Worm (Caenorhabditis elegans) whole organism, L4 larva: Measurements from ENCODE around the gene har-1.
A peak's percentile ranks its signal among the peaks of the same experiment; 100 is the strongest.

ENCODE experiments used
- F10B5.3 ChIP-seq: sonication (generic microtip); optimal IDR thresholded peaks from 2 replicates; lab custom pipeline; 2016; ENCODE audit warnings: mild to moderate bottlenecking, missing genetic modification characterization, missing compliant biosample characterization
- F44E2.7 ChIP-seq: fragments of 200-800 bp; sonication (Bioruptor generic); IDR thresholded peaks from 2 replicates; pipeline ENCODE4 v2.1.2; 2022; ENCODE audit warnings: missing genetic modification characterization, missing compliant biosample characterization
- F49E8.2 ChIP-seq: sonication (generic microtip); optimal IDR thresholded peaks from 2 replicates; lab custom pipeline; 2016; ENCODE audit warnings: missing compliant biosample characterization, mild to moderate bottlenecking, missing genetic modification characterization, borderline replicate concordance
- Y5F2A.4 ChIP-seq: fragments of 200-800 bp; sonication (Bioruptor generic); optimal IDR thresholded peaks from 2 replicates; lab custom pipeline; 2018; ENCODE audit warnings: mild to moderate bottlenecking, missing genetic modification characterization, missing compliant biosample characterization
- ZK337.2 ChIP-seq: fragments of 200-800 bp; sonication (Bioruptor generic); IDR thresholded peaks from 2 replicates; pipeline ENCODE4 v1.3.6; 2022; ENCODE audit warnings: missing genetic modification reagents, missing genetic modification characterization, missing compliant biosample characterization
- ZK546.5 ChIP-seq, 2 experiments: sonication (generic microtip); optimal IDR thresholded peaks; 2 replicates each; lab custom pipeline; 2017; ENCODE audit warnings: missing biosample characterization in 2 of 2, missing genetic modification characterization in 2 of 2
- aha-1 ChIP-seq: fragments of 150-350 bp; peaks from one replicate; lab custom pipeline; 2014; ENCODE audit warnings: missing biosample characterization, missing genetic modification characterization
- ama-1 ChIP-seq: fragments of 150-350 bp; optimal IDR thresholded peaks from 2 replicates; lab custom pipeline; 2014; ENCODE audit warnings: inconsistent platforms, mixed read lengths
- arid-1 ChIP-seq: fragments of 200-800 bp; sonication (Bioruptor generic); conservative IDR thresholded peaks from 2 replicates; pipeline ENCODE4 v1.3.6; 2022; ENCODE audit warnings: missing genetic modification reagents, missing genetic modification characterization, missing compliant biosample characterization
- ceh-32 ChIP-seq: sonication (generic microtip); optimal IDR thresholded peaks from 2 replicates; lab custom pipeline; 2016; ENCODE audit warnings: mild to moderate bottlenecking, missing genetic modification characterization, missing compliant biosample characterization; ENCODE audit not compliant: poor library complexity
- ceh-62 ChIP-seq: sonication (generic microtip); optimal IDR thresholded peaks from 2 replicates; lab custom pipeline; 2017; ENCODE audit warnings: missing biosample characterization, missing genetic modification characterization
- cey-2 ChIP-seq: sonication (generic microtip); optimal IDR thresholded peaks from 3 replicates; lab custom pipeline; 2017; ENCODE audit warnings: missing genetic modification characterization, mild to moderate bottlenecking, missing compliant biosample characterization, antibody characterized with exemption, borderline replicate concordance; ENCODE audit not compliant: insufficient read depth
- daf-12 ChIP-seq: fragments of 150-350 bp; optimal IDR thresholded peaks from 2 replicates; lab custom pipeline; 2014; ENCODE audit warnings: missing biosample characterization, missing genetic modification reagents, missing genetic modification characterization
- dmd-6 ChIP-seq: fragments of 200-800 bp; sonication (Bioruptor generic); IDR thresholded peaks from 2 replicates; pipeline ENCODE4 v1.3.6; 2022; ENCODE audit warnings: missing genetic modification reagents, missing genetic modification characterization, missing compliant biosample characterization
- dpl-1 ChIP-seq: fragments of 150-350 bp; optimal IDR thresholded peaks from 2 replicates; lab custom pipeline; 2014; ENCODE audit warnings: missing biosample characterization, missing genetic modification reagents, missing genetic modification characterization
- dve-1 ChIP-seq: sonication (generic microtip); optimal IDR thresholded peaks from 2 replicates; lab custom pipeline; 2017; ENCODE audit warnings: antibody characterized with exemption, mild to moderate bottlenecking, missing genetic modification characterization, missing compliant biosample characterization; ENCODE audit not compliant: insufficient read depth
- egl-27 ChIP-seq: sonication (generic microtip); optimal IDR thresholded peaks from 3 replicates; lab custom pipeline; 2017; ENCODE audit warnings: missing biosample characterization, missing genetic modification reagents, missing genetic modification characterization
- egl-43 ChIP-seq: fragments of 200-800 bp; sonication (Bioruptor generic); IDR thresholded peaks from 2 replicates; pipeline ENCODE4 v1.3.6; 2022; ENCODE audit warnings: missing genetic modification reagents, missing genetic modification characterization, missing compliant biosample characterization
- fkh-10 ChIP-seq: fragments of 150-350 bp; optimal IDR thresholded peaks from 2 replicates; lab custom pipeline; 2014; ENCODE audit warnings: missing biosample characterization, missing genetic modification reagents, missing genetic modification characterization
- gei-8 ChIP-seq: fragments of 200-800 bp; sonication (Bioruptor generic); optimal IDR thresholded peaks from 2 replicates; lab custom pipeline; 2018; ENCODE audit warnings: mild to moderate bottlenecking, missing genetic modification characterization, missing compliant biosample characterization
- hif-1 ChIP-seq, 2 experiments: sonication (generic microtip); optimal IDR thresholded peaks; 2 replicates each; lab custom pipeline; 2016 to 2017; ENCODE audit warnings: missing compliant biosample characterization in 2 of 2, missing genetic modification characterization in 2 of 2, missing genetic modification reagents in 2 of 2, missing genotype in 2 of 2, mild to moderate bottlenecking in 1 of 2
- hlh-11 ChIP-seq: fragments of 200-800 bp; sonication (Bioruptor generic); optimal IDR thresholded peaks from 2 replicates; lab custom pipeline; 2018; ENCODE audit warnings: mild to moderate bottlenecking, missing genetic modification characterization, missing compliant biosample characterization
- hlh-30 ChIP-seq: sonication (generic microtip); optimal IDR thresholded peaks from 2 replicates; lab custom pipeline; 2017; ENCODE audit warnings: antibody characterized with exemption, mild to moderate bottlenecking, missing genetic modification characterization, missing compliant biosample characterization; ENCODE audit not compliant: insufficient read depth
- lin-13 ChIP-seq: fragments of 150-350 bp; optimal IDR thresholded peaks from 2 replicates; lab custom pipeline; 2014; ENCODE audit warnings: missing biosample characterization, missing genetic modification reagents, missing genetic modification characterization
- lin-29 ChIP-seq: fragments of 200-800 bp; sonication (Bioruptor generic); IDR thresholded peaks from 2 replicates; pipeline ENCODE4 v1.3.6; 2022; ENCODE audit warnings: missing genetic modification reagents, missing genetic modification characterization, missing compliant biosample characterization
- lin-38 ChIP-seq: fragments of 200-800 bp; sonication (Bioruptor generic); IDR thresholded peaks from 2 replicates; pipeline ENCODE4 v1.3.6; 2022; ENCODE audit warnings: missing genetic modification reagents, missing genetic modification characterization, missing compliant biosample characterization
- lin-39 ChIP-seq: fragments of 150-350 bp; optimal IDR thresholded peaks from 2 replicates; lab custom pipeline; 2014; ENCODE audit warnings: missing biosample characterization, missing genetic modification reagents, missing genetic modification characterization
- madf-9 ChIP-seq: fragments of 200-800 bp; sonication (Bioruptor generic); conservative IDR thresholded peaks from 2 replicates; pipeline ENCODE4 v1.3.6; 2022; ENCODE audit warnings: missing genetic modification reagents, missing genetic modification characterization, missing compliant biosample characterization
- mxl-2 ChIP-seq: fragments of 200-800 bp; sonication (Bioruptor generic); conservative IDR thresholded peaks from 2 replicates; pipeline ENCODE4 v1.3.6; 2022; ENCODE audit warnings: missing genetic modification reagents, missing genetic modification characterization, missing compliant biosample characterization
- nhr-25 ChIP-seq: sonication (generic microtip); optimal IDR thresholded peaks from 2 replicates; lab custom pipeline; 2017; ENCODE audit warnings: missing genetic modification characterization, mild to moderate bottlenecking, missing compliant biosample characterization, antibody characterized with exemption, moderate library complexity, borderline replicate concordance; ENCODE audit not compliant: insufficient read depth
- nhr-28 ChIP-seq: fragments of 150-350 bp; optimal IDR thresholded peaks from 2 replicates; lab custom pipeline; 2014; ENCODE audit warnings: missing biosample characterization, missing genetic modification characterization
- nhr-76 ChIP-seq: fragments of 150-350 bp; optimal IDR thresholded peaks from 2 replicates; lab custom pipeline; 2014; ENCODE audit warnings: missing biosample characterization, missing genetic modification characterization
- pha-4 ChIP-seq, 2 experiments: fragments of 150-350 bp in 1 of 2; fragments of 200-800 bp in 1 of 2; sonication (Bioruptor generic) in 1 of 2; IDR thresholded peaks in 1 of 2; optimal IDR thresholded peaks in 1 of 2; 2 replicates each; pipeline versions ENCODE4 v1.3.6 to Lab custom; 2014 to 2022; ENCODE audit warnings: missing genetic modification characterization in 2 of 2, missing genetic modification reagents in 2 of 2, missing biosample characterization in 1 of 2, missing compliant biosample characterization in 1 of 2
- php-3 ChIP-seq: fragments of 200-800 bp; sonication (Bioruptor generic); IDR thresholded peaks from 2 replicates; pipeline ENCODE4 v1.3.6; 2022; ENCODE audit warnings: missing genetic modification reagents, missing genetic modification characterization, missing compliant biosample characterization
- set-16 ChIP-seq: fragments of 200-800 bp; sonication (Bioruptor generic); IDR thresholded peaks from 2 replicates; pipeline ENCODE4 v1.3.6; 2022; ENCODE audit warnings: missing genetic modification reagents, missing genetic modification characterization, missing compliant biosample characterization
- skn-1 ChIP-seq: fragments of 150-350 bp; optimal IDR thresholded peaks from 2 replicates; lab custom pipeline; 2014; ENCODE audit warnings: missing biosample characterization, missing genetic modification characterization
- spr-1 ChIP-seq: sonication (generic microtip); optimal IDR thresholded peaks from 2 replicates; lab custom pipeline; 2016; ENCODE audit warnings: mild to moderate bottlenecking, missing genetic modification characterization, missing compliant biosample characterization
- spr-3 ChIP-seq: fragments of 200-800 bp; sonication (Bioruptor generic); optimal IDR thresholded peaks from 2 replicates; lab custom pipeline; 2018; ENCODE audit warnings: mild to moderate bottlenecking, missing genetic modification characterization, missing compliant biosample characterization
- tra-1 ChIP-seq: fragments of 200-800 bp; sonication (Bioruptor generic); IDR thresholded peaks from 2 replicates; pipeline ENCODE4 v1.3.6; 2022; ENCODE audit warnings: missing genetic modification reagents, missing genetic modification characterization, missing compliant biosample characterization
- unc-39 ChIP-seq: sonication (generic microtip); optimal IDR thresholded peaks from 2 replicates; lab custom pipeline; 2017; ENCODE audit warnings: missing biosample characterization, missing genetic modification characterization
- zag-1 ChIP-seq: fragments of 150-350 bp; optimal IDR thresholded peaks from 2 replicates; lab custom pipeline; 2014; ENCODE audit warnings: missing biosample characterization, missing genetic modification characterization
- zfp-3 ChIP-seq: fragments of 200-800 bp; sonication (Bioruptor generic); conservative IDR thresholded peaks from 2 replicates; pipeline ENCODE4 v1.3.6; 2022; ENCODE audit warnings: missing genetic modification reagents, missing genetic modification characterization, missing compliant biosample characterization
- zip-2 ChIP-seq: fragments of 150-350 bp; optimal IDR thresholded peaks from 2 replicates; lab custom pipeline; 2014; ENCODE audit warnings: missing biosample characterization, missing genetic modification characterization
- ztf-7 ChIP-seq: fragments of 150-350 bp; optimal IDR thresholded peaks from 2 replicates; lab custom pipeline; 2014; ENCODE audit warnings: missing biosample characterization, missing genetic modification characterization

har-1 gene

ce11 chrIII:4193659-4194103 is 41.8 kb downstream of the har-1 start, which contains the start of gene xbp-1 (continued):
- TF ChIP-seq hif-1 (tag; optimal IDR thresholded peaks at IDR 0.05; lab: Kevin White, UChicago) (peak; percentile 51 to 87), fkh-10 (peak; percentile 76), F49E8.2 (tag; lab: Kevin White, UChicago) (no peak)

ce11 chrIII:4194349-4195110 is 42.7 kb downstream of the har-1 start:
- TF ChIP-seq gei-8 (no peak), zfp-3 (GFP tag; lab: Robert Waterston, UW) (no peak), pha-4 (GFP tag; IDR thresholded peaks at IDR 0.05; lab: Robert Waterston, UW) (0 out of 2 replicates have a peak, but pooled peaks have one; percentile 14), pha-4 (tag; optimal IDR thresholded peaks at IDR 0.05; lab: Kevin White, UChicago) (no peak), zip-2 (no peak), lin-39 (no peak), zag-1 (no peak), ZK546.5 (tag; optimal IDR thresholded peaks at IDR 0.05; lab: Kevin White, UChicago) (no peak), dve-1 (no peak), arid-1 (GFP tag; lab: Robert Waterston, UW) (no peak), madf-9 (no peak), mxl-2 (GFP tag; lab: Robert Waterston, UW) (no peak), unc-39 (tag; lab: Kevin White, UChicago) (no peak), set-16 (GFP tag; lab: Robert Waterston, UW) (peak; percentile 25; the same call in 1 of the 2 replicates), ZK337.2 (GFP tag; lab: Robert Waterston, UW) (0 out of 2 replicates have a peak, but pooled peaks have one; percentile 35), skn-1 (tag; lab: Kevin White, UChicago) (no peak), hlh-30 (tag; lab: Kevin White, UChicago) (no peak), egl-43 (GFP tag; lab: Robert Waterston, UW) (peak; percentile 60), tra-1 (GFP tag; lab: Robert Waterston, UW) (no peak), cey-2 (tag; lab: Kevin White, UChicago) (no peak), ceh-62 (tag; lab: Kevin White, UChicago) (no peak), nhr-28 (tag; lab: Kevin White, UChicago) (no peak), aha-1 (peak; percentile 97), dpl-1 (GFP tag; lab: Kevin White, UChicago) (no peak), nhr-76 (tag; lab: Kevin White, UChicago) (no peak), Y5F2A.4 (no peak), spr-3 (GFP tag; lab: Kevin White, UChicago) (no peak)

- TF ChIP-seq lin-29 (GFP tag; lab: Robert Waterston, UW) (no peak), ztf-7 (no peak), lin-13 (peak; percentile 26), spr-1 (peak; percentile 48), ZK337.2 (GFP tag; lab: Robert Waterston, UW) (no peak), hlh-11 (tag; lab: Kevin White, UChicago) (peak; percentile 48), egl-27 (no peak), F10B5.3 (tag; lab: Kevin White, UChicago) (peak; percentile 68), lin-38 (GFP tag; lab: Robert Waterston, UW) (peak; percentile 67), ceh-32 (tag; lab: Kevin White, UChicago) (no peak), ama-1 (lab: Kevin White, UChicago) (peak; percentile 95), dmd-6 (GFP tag; lab: Robert Waterston, UW) (peak; percentile 30; the same call in 1 of the 2 replicates), egl-43 (GFP tag; lab: Robert Waterston, UW) (no peak), F44E2.7 (GFP tag; lab: Robert Waterston, UW) (peak; percentile 64; the same call in 1 of the 2 replicates), nhr-25 (tag; lab: Kevin White, UChicago) (no peak), ZK546.5 (tag; optimal IDR thresholded peaks at IDR 0.05; lab: Kevin White, UChicago) (no peak), daf-12 (tag; lab: Kevin White, UChicago) (no peak), set-16 (GFP tag; lab: Robert Waterston, UW) (no peak), cey-2 (tag; lab: Kevin White, UChicago) (no peak), php-3 (peak; percentile 36)
These were observed 43.6 kb downstream of the har-1 start for ce11 chrIII:4195306-4196008.
